Fruit fly (Drosophila melanogaster) whole organism, prepupa: ENCODE data around the gene CG33080.

Source experiments
- Blimp-1 ChIP-seq: fragments of 200-800 bp; sonication (Bioruptor generic); optimal IDR thresholded peaks from 3 replicates; lab custom pipeline; 2017; ENCODE audit warnings: missing biosample characterization, missing genetic modification characterization, mild to moderate bottlenecking, moderate library complexity, missing genetic modification reagents
- CG10669 ChIP-seq: fragments of 200-800 bp; sonication (Bioruptor generic); optimal IDR thresholded peaks from 3 replicates; lab custom pipeline; 2018; ENCODE audit warnings: missing biosample characterization, mild to moderate bottlenecking, missing genetic modification characterization, moderate library complexity
- CG11294 ChIP-seq: fragments of 200-800 bp; sonication (Bioruptor generic); IDR thresholded peaks from 2 replicates; pipeline ENCODE4 v1.3.6; 2022; ENCODE audit warnings: missing biosample characterization, missing genetic modification characterization
- CG11902 ChIP-seq: fragments of 200-800 bp; sonication (Bioruptor generic); optimal IDR thresholded peaks from 3 replicates; lab custom pipeline; 2016; ENCODE audit warnings: missing biosample characterization, missing genetic modification characterization
- CG15336 ChIP-seq: fragments of 200-800 bp; sonication (Bioruptor generic); IDR thresholded peaks from 2 replicates; pipeline ENCODE4 v1.3.6; 2022; ENCODE audit warnings: missing biosample characterization, missing genetic modification characterization
- CG1621 ChIP-seq: fragments of 200-800 bp; sonication (Bioruptor generic); optimal IDR thresholded peaks from 3 replicates; lab custom pipeline; 2018; ENCODE audit warnings: missing biosample characterization, mild to moderate bottlenecking, missing genetic modification characterization
- CG16779 ChIP-seq: fragments of 200-800 bp; sonication (Bioruptor generic); optimal IDR thresholded peaks from 3 replicates; lab custom pipeline; 2017; ENCODE audit warnings: missing biosample characterization, mild to moderate bottlenecking, missing genetic modification characterization
- CG3032 ChIP-seq: fragments of 200-800 bp; optimal IDR thresholded peaks from 2 replicates; lab custom pipeline; 2019; ENCODE audit warnings: missing biosample characterization, mild to moderate bottlenecking, missing genetic modification characterization, moderate library complexity
- CG31627 ChIP-seq: fragments of 200-800 bp; sonication (Bioruptor generic); optimal IDR thresholded peaks from 3 replicates; lab custom pipeline; 2016; ENCODE audit warnings: missing biosample characterization, missing genetic modification characterization
- CG32006 ChIP-seq: fragments of 200-800 bp; sonication (Bioruptor generic); optimal IDR thresholded peaks from 3 replicates; lab custom pipeline; 2017; ENCODE audit warnings: missing biosample characterization, mild to moderate bottlenecking, missing genetic modification characterization
- CG34406 ChIP-seq: fragments of 200-800 bp; sonication (Bioruptor generic); optimal IDR thresholded peaks from 3 replicates; lab custom pipeline; 2016; ENCODE audit warnings: missing biosample characterization, missing genetic modification characterization
- CG4318 ChIP-seq: fragments of 200-800 bp; sonication (Bioruptor generic); optimal IDR thresholded peaks from 3 replicates; lab custom pipeline; 2017; ENCODE audit warnings: missing biosample characterization, mild to moderate bottlenecking, missing genetic modification characterization
- CG6163 ChIP-seq: fragments of 200-800 bp; sonication (Bioruptor generic); IDR thresholded peaks from 3 replicates; pipeline ENCODE4 v1.3.6; 2022; ENCODE audit warnings: missing biosample characterization, missing genetic modification characterization
- CG6792 ChIP-seq: fragments of 200-800 bp; sonication (Bioruptor generic); optimal IDR thresholded peaks from 3 replicates; lab custom pipeline; 2016; ENCODE audit warnings: missing biosample characterization, missing genetic modification characterization
- CG6808 ChIP-seq: fragments of 200-800 bp; sonication (Bioruptor generic); optimal IDR thresholded peaks from 3 replicates; lab custom pipeline; 2017; ENCODE audit warnings: missing biosample characterization, missing genetic modification characterization, mild to moderate bottlenecking, moderate library complexity, missing genetic modification reagents
- CG6854 ChIP-seq: fragments of 200-800 bp; sonication (Bioruptor generic); optimal IDR thresholded peaks from 2 replicates; lab custom pipeline; 2017; ENCODE audit warnings: missing biosample characterization, mild to moderate bottlenecking, missing genetic modification characterization
- CG7368 ChIP-seq: fragments of 200-800 bp; sonication (Bioruptor generic); optimal IDR thresholded peaks from 3 replicates; lab custom pipeline; 2016; ENCODE audit warnings: missing biosample characterization, missing genetic modification characterization
- CG8119 ChIP-seq: fragments of 200-800 bp; sonication (Bioruptor generic); IDR thresholded peaks from 3 replicates; pipeline ENCODE4 v1.3.6; 2022; ENCODE audit warnings: missing biosample characterization, missing genetic modification characterization
- CG8319 ChIP-seq: fragments of 200-800 bp; sonication (Bioruptor generic); optimal IDR thresholded peaks from 3 replicates; lab custom pipeline; 2016; ENCODE audit warnings: missing biosample characterization, missing genetic modification characterization
- CG8632 ChIP-seq: fragments of 200-800 bp; sonication (Bioruptor generic); optimal IDR thresholded peaks from 3 replicates; lab custom pipeline; 2016; ENCODE audit warnings: missing biosample characterization, missing genetic modification characterization
- CG9139 ChIP-seq: fragments of 200-800 bp; sonication (Bioruptor generic); optimal IDR thresholded peaks from 3 replicates; lab custom pipeline; 2017; ENCODE audit warnings: missing biosample characterization, mild to moderate bottlenecking, missing genetic modification characterization
- Eip75B ChIP-seq: fragments of 200-800 bp; sonication (Bioruptor generic); optimal IDR thresholded peaks from 3 replicates; lab custom pipeline; 2016; ENCODE audit warnings: missing biosample characterization, missing genetic modification characterization
- Eip78C ChIP-seq: fragments of 200-800 bp; sonication (Bioruptor generic); peaks from one replicate; lab custom pipeline; 2016; ENCODE audit warnings: missing biosample characterization, missing genetic modification characterization
- Eip93F ChIP-seq: fragments of 200-800 bp; sonication (Bioruptor generic); optimal IDR thresholded peaks from 2 replicates; lab custom pipeline; 2016; ENCODE audit warnings: missing biosample characterization, mild to moderate bottlenecking, missing genetic modification characterization
- Ets21C ChIP-seq: fragments of 200-800 bp; sonication (Bioruptor generic); optimal IDR thresholded peaks from 3 replicates; lab custom pipeline; 2016; ENCODE audit warnings: missing biosample characterization, missing genetic modification characterization
- Ets96B ChIP-seq: fragments of 200-800 bp; optimal IDR thresholded peaks from 2 replicates; lab custom pipeline; 2019; ENCODE audit warnings: missing biosample characterization, mild to moderate bottlenecking, missing genetic modification characterization, moderate library complexity
- Gug ChIP-seq: fragments of 200-800 bp; sonication (Bioruptor generic); IDR thresholded peaks from 2 replicates; pipeline ENCODE4 v1.3.6; 2022; ENCODE audit warnings: missing biosample characterization, missing genetic modification characterization
- Hr38 ChIP-seq: sonication (Bioruptor generic); optimal IDR thresholded peaks from 2 replicates; lab custom pipeline; 2016; ENCODE audit warnings: missing biosample characterization, missing genetic modification characterization
- Hr39 ChIP-seq: fragments of 200-800 bp; sonication (Bioruptor generic); optimal IDR thresholded peaks from 2 replicates; lab custom pipeline; 2016; ENCODE audit warnings: missing biosample characterization, missing genetic modification characterization
- Hr4 ChIP-seq: fragments of 200-800 bp; sonication (Bioruptor generic); optimal IDR thresholded peaks from 3 replicates; lab custom pipeline; 2016; ENCODE audit warnings: missing biosample characterization, missing genetic modification characterization
- Lpt ChIP-seq: fragments of 200-800 bp; sonication (Bioruptor generic); optimal IDR thresholded peaks from 3 replicates; lab custom pipeline; 2016; ENCODE audit warnings: missing biosample characterization, missing genetic modification characterization
- Met ChIP-seq: fragments of 200-800 bp; sonication (Bioruptor generic); optimal IDR thresholded peaks from 3 replicates; lab custom pipeline; 2016; ENCODE audit warnings: missing biosample characterization, missing genetic modification characterization
- OdsH ChIP-seq: fragments of 200-800 bp; sonication (Bioruptor generic); optimal IDR thresholded peaks from 3 replicates; lab custom pipeline; 2016; ENCODE audit warnings: missing biosample characterization, missing genetic modification characterization
- Sox102F ChIP-seq: fragments of 200-800 bp; sonication (Bioruptor generic); optimal IDR thresholded peaks from 2 replicates; lab custom pipeline; 2016; ENCODE audit warnings: missing biosample characterization, mild to moderate bottlenecking, missing genetic modification characterization
- Sox14 ChIP-seq: fragments of 200-800 bp; sonication (Bioruptor generic); optimal IDR thresholded peaks from 3 replicates; lab custom pipeline; 2016; ENCODE audit warnings: missing biosample characterization, missing genetic modification characterization
- Sox15 ChIP-seq: fragments of 200-800 bp; sonication (Bioruptor generic); optimal IDR thresholded peaks from 3 replicates; lab custom pipeline; 2016; ENCODE audit warnings: missing biosample characterization, missing genetic modification characterization
- achi ChIP-seq: fragments of 200-800 bp; sonication (Bioruptor generic); optimal IDR thresholded peaks from 3 replicates; lab custom pipeline; 2016; ENCODE audit warnings: missing biosample characterization, missing genetic modification characterization
- acj6 ChIP-seq: fragments of 200-800 bp; sonication (Bioruptor generic); optimal IDR thresholded peaks from 3 replicates; lab custom pipeline; 2016; ENCODE audit warnings: missing biosample characterization, missing genetic modification characterization
- dac ChIP-seq: fragments of 200-800 bp; sonication (Bioruptor generic); optimal IDR thresholded peaks from 2 replicates; lab custom pipeline; 2017; ENCODE audit warnings: missing biosample characterization, mild to moderate bottlenecking, missing genetic modification characterization
- dsx ChIP-seq: fragments of 200-800 bp; optimal IDR thresholded peaks from 3 replicates; lab custom pipeline; 2019; ENCODE audit warnings: missing biosample characterization, mild to moderate bottlenecking, missing genetic modification characterization, moderate library complexity; ENCODE audit not compliant: poor library complexity, severe bottlenecking
- eg ChIP-seq: fragments of 200-800 bp; sonication (Bioruptor generic); IDR thresholded peaks from 3 replicates; pipeline ENCODE4 v1.3.6; 2022; ENCODE audit warnings: missing biosample characterization, missing genetic modification characterization
- fd59A ChIP-seq: fragments of 200-800 bp; sonication (Bioruptor generic); optimal IDR thresholded peaks from 2 replicates; lab custom pipeline; 2017; ENCODE audit warnings: missing biosample characterization, mild to moderate bottlenecking, missing genetic modification characterization, missing genetic modification reagents
- fd85E ChIP-seq: fragments of 200-800 bp; sonication (Bioruptor generic); optimal IDR thresholded peaks from 3 replicates; lab custom pipeline; 2016; ENCODE audit warnings: missing biosample characterization, missing genetic modification characterization
- fkh ChIP-seq: fragments of 200-800 bp; sonication (Bioruptor generic); optimal IDR thresholded peaks from 3 replicates; lab custom pipeline; 2017; ENCODE audit warnings: missing biosample characterization, mild to moderate bottlenecking, missing genetic modification characterization, moderate library complexity
- lz ChIP-seq: fragments of 200-800 bp; sonication (Bioruptor generic); optimal IDR thresholded peaks from 3 replicates; lab custom pipeline; 2016; ENCODE audit warnings: missing biosample characterization, missing genetic modification characterization
- net ChIP-seq: fragments of 200-800 bp; sonication (Bioruptor generic); optimal IDR thresholded peaks from 3 replicates; lab custom pipeline; 2016; ENCODE audit warnings: missing biosample characterization, missing genetic modification characterization
- salr ChIP-seq, 2 experiments: fragments of 200-800 bp; sonication (Bioruptor generic); optimal IDR thresholded peaks; 3 replicates each; lab custom pipeline; 2016 to 2018; ENCODE audit warnings: missing biosample characterization in 2 of 2, missing genetic modification characterization in 2 of 2, mild to moderate bottlenecking in 1 of 2
- spab ChIP-seq: fragments of 200-800 bp; sonication (Bioruptor generic); optimal IDR thresholded peaks from 2 replicates; lab custom pipeline; 2017; ENCODE audit warnings: missing biosample characterization, mild to moderate bottlenecking, missing genetic modification characterization, missing genetic modification reagents
- ss ChIP-seq, 2 experiments: fragments of 200-800 bp; sonication (Bioruptor generic); optimal IDR thresholded peaks; 2 replicates in 1 of 2; 3 replicates in 1 of 2; lab custom pipeline; 2017 to 2018; ENCODE audit warnings: mild to moderate bottlenecking in 2 of 2, missing biosample characterization in 2 of 2, missing genetic modification characterization in 2 of 2, moderate library complexity in 1 of 2
- svp ChIP-seq: fragments of 200-800 bp; sonication (Bioruptor generic); peaks from one replicate; lab custom pipeline; 2016; ENCODE audit warnings: missing biosample characterization, missing genetic modification characterization
- topi ChIP-seq: fragments of 200-800 bp; sonication (Bioruptor generic); optimal IDR thresholded peaks from 3 replicates; lab custom pipeline; 2016; ENCODE audit warnings: missing biosample characterization, missing genetic modification characterization
- vri ChIP-seq: fragments of 200-800 bp; sonication (Bioruptor generic); optimal IDR thresholded peaks from 3 replicates; lab custom pipeline; 2016; ENCODE audit warnings: missing biosample characterization, mild to moderate bottlenecking, missing genetic modification characterization

CG33080 gene

dm6 chrX:5737676-5738220, 20.2 kb upstream of the CG33080 start, which contains the start of gene Snx27:
TSS of gene Snx27 (minus strand) at chrX:5738031.
- peak; percentile 12 for TF ChIP-seq Eip75B (GFP tag; lab: Kevin White, UChicago)
- TF ChIP-seq net (GFP tag; lab: Kevin White, UChicago) = no peak
- TF ChIP-seq eg (GFP tag; lab: Robert Waterston, UW) = peak; percentile 44; the same call in 1 of the 3 replicates
- peak; percentile 22 for TF ChIP-seq Hr39 (GFP tag; lab: Kevin White, UChicago)
- peak; percentile 10 for TF ChIP-seq dsx
- TF ChIP-seq CG10669 (GFP tag; lab: Kevin White, UChicago) = no peak
- no peak for TF ChIP-seq OdsH (GFP tag; lab: Kevin White, UChicago)
- TF ChIP-seq Lpt (GFP tag; lab: Kevin White, UChicago) = no peak
- no peak for TF ChIP-seq Hr4 (GFP tag; lab: Kevin White, UChicago)
- TF ChIP-seq CG32006 = no peak
- peak; percentile 20 for TF ChIP-seq Ets21C
- TF ChIP-seq CG3032 = no peak
- TF ChIP-seq CG31627 = peak; percentile 26
- peak; percentile 32 for TF ChIP-seq vri
- TF ChIP-seq CG9139 (GFP tag; lab: Kevin White, UChicago) = no peak
- peak; percentile 60 for TF ChIP-seq Eip78C
- TF ChIP-seq achi (GFP tag; lab: Kevin White, UChicago) = no peak
- TF ChIP-seq Gug (GFP tag; lab: Robert Waterston, UW) = 0 out of 2 replicates have a peak, but pooled peaks have one; percentile 14
- TF ChIP-seq CG6808 (GFP tag; lab: Kevin White, UChicago) = no peak
- no peak for TF ChIP-seq CG1621 (tag; lab: Kevin White, UChicago)
- peak; percentile 4 for TF ChIP-seq CG34406
- peak; percentile 31 for TF ChIP-seq Met (GFP tag; lab: Kevin White, UChicago)
- TF ChIP-seq CG6792 (GFP tag; lab: Kevin White, UChicago) = no peak
- TF ChIP-seq Eip93F (GFP tag; lab: Kevin White, UChicago) = no peak
- no peak for TF ChIP-seq CG4318 (GFP tag; lab: Kevin White, UChicago)
- no peak; the same call in 1 of the 2 replicates for TF ChIP-seq CG15336
- no peak for TF ChIP-seq Sox15 (GFP tag; lab: Kevin White, UChicago)
- TF ChIP-seq fd85E (GFP tag; lab: Kevin White, UChicago) = no peak
- peak; percentile 37 for TF ChIP-seq lz (GFP tag; lab: Kevin White, UChicago)
- TF ChIP-seq CG8632 = no peak
- no peak for TF ChIP-seq acj6 (GFP tag; lab: Kevin White, UChicago)
- no peak for TF ChIP-seq fd59A (GFP tag; lab: Kevin White, UChicago)
- TF ChIP-seq salr (GFP tag; optimal IDR thresholded peaks at IDR 0.05; lab: Kevin White, UChicago) = no peak
- peak; percentile 45 for TF ChIP-seq topi
- no peak for TF ChIP-seq spab (GFP tag; lab: Kevin White, UChicago)
- TF ChIP-seq CG6854 (GFP tag; lab: Kevin White, UChicago) = peak; percentile 63
- no peak; the same call in 2 of the 3 replicates for TF ChIP-seq CG8119
- peak; percentile 56 for TF ChIP-seq CG16779 (tag; lab: Kevin White, UChicago)
- peak; percentile 9 for TF ChIP-seq Sox14 (GFP tag; lab: Kevin White, UChicago)
- peak; percentile 67 for TF ChIP-seq svp (GFP tag; lab: Kevin White, UChicago)
- TF ChIP-seq CG11902 = no peak
- peak; percentile 99 for TF ChIP-seq Blimp-1 (GFP tag; lab: Kevin White, UChicago)
- peak; percentile 54 for TF ChIP-seq Sox102F
- no peak for TF ChIP-seq CG11294 (GFP tag; lab: Robert Waterston, UW)
- peak; percentile 32; the same call in 1 of the 3 replicates for TF ChIP-seq CG6163 (GFP tag; lab: Robert Waterston, UW)
- TF ChIP-seq Ets96B = no peak
- TF ChIP-seq Hr38 (GFP tag; lab: Kevin White, UChicago) = no peak
- TF ChIP-seq ss (GFP tag; optimal IDR thresholded peaks at IDR 0.05; lab: Kevin White, UChicago) = peak; percentile 16 to 31
- no peak for TF ChIP-seq CG7368
- TF ChIP-seq dac (GFP tag; lab: Kevin White, UChicago) = no peak
- TF ChIP-seq fkh (GFP tag; lab: Kevin White, UChicago) = no peak
- no peak for TF ChIP-seq CG8319 (GFP tag; lab: Kevin White, UChicago)
